Fruit fly (Drosophila melanogaster): ENCODE results near the gene CG9784.
A peak's percentile ranks its signal among the peaks of the same experiment; 100 is the strongest.

The CG9784 gene

DNA sequence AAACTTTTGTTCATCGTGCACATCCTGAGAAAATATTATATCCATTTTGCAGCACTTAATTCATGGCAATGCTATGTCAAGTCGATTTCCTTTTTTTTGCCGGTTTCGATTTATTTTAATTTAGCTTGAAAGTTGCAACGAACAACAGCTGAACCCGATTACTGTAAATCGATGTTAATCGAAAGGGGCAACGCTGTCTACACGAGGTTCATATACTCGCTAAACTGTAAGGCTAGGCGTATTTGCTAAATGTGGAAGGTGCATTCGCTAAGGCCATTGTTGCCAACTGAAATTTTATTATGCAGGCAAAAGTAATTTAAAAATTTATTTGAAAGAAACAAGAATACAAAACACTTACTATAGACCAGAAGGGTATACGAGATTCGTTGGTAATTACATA lies 51.6 kb downstream of the CG9784 start, which contains the start of gene CG9902 (continued):
- no peak for TF ChIP-seq ro (GFP tag; IDR thresholded peaks at IDR 0.05)
- no peak for TF ChIP-seq sd (tag; optimal IDR thresholded peaks at IDR 0.05)
- peak; percentile 56 for TF ChIP-seq CG17829 (tag; optimal IDR thresholded peaks at IDR 0.05)
- peak; percentile 83 for TF ChIP-seq Lhr (GFP tag; optimal IDR thresholded peaks at IDR 0.05)
- TF ChIP-seq Bgb (GFP tag; IDR thresholded peaks at IDR 0.05; ENCODE audit: partially characterized antibody), result peak; percentile 83
- peak; percentile 3 for TF ChIP-seq CG4282 (GFP tag; optimal IDR thresholded peaks at IDR 0.05)
- TF ChIP-seq Hr39 (optimal IDR thresholded peaks at IDR 0.05), result no peak
- TF ChIP-seq CG1603 (tag; optimal IDR thresholded peaks at IDR 0.05), result peak; percentile 87
- TF ChIP-seq MESR4 (GFP tag; optimal IDR thresholded peaks at IDR 0.05), result peak; percentile 40
- TF ChIP-seq fd3F (GFP tag; optimal IDR thresholded peaks at IDR 0.05), result no peak
- no peak for TF ChIP-seq Drgx (GFP tag; IDR thresholded peaks at IDR 0.05)
- peak; percentile 85 for TF ChIP-seq amos (GFP tag; IDR thresholded peaks at IDR 0.05; ENCODE audit: partially characterized antibody)
- peak; percentile 28; the same call in 1 of the 2 replicates for TF ChIP-seq onecut (GFP tag; IDR thresholded peaks at IDR 0.05)
- peak; percentile 44 for TF ChIP-seq CG15601 (tag; optimal IDR thresholded peaks at IDR 0.05)
- peak; percentile 7 for TF ChIP-seq CG12391 (tag; optimal IDR thresholded peaks at IDR 0.05)
- peak; percentile 24 for TF ChIP-seq CG13624 (GFP tag; optimal IDR thresholded peaks at IDR 0.05)
- TF ChIP-seq CG12744 (GFP tag; optimal IDR thresholded peaks at IDR 0.05), result peak; percentile 2
- peak; percentile 45 for TF ChIP-seq CG17186 (GFP tag; optimal IDR thresholded peaks at IDR 0.05)
- peak; percentile 75 for TF ChIP-seq nerfin-2 (GFP tag; IDR thresholded peaks at IDR 0.05; ENCODE audit: partially characterized antibody)
- TF ChIP-seq stwl (tag; optimal IDR thresholded peaks at IDR 0.05), result peak; percentile 90
- TF ChIP-seq schlank (tag; optimal IDR thresholded peaks at IDR 0.05), result no peak
- TF ChIP-seq sna (GFP tag; IDR thresholded peaks at IDR 0.05; ENCODE audit: partially characterized antibody), result peak; percentile 58; the same call in 1 of the 2 replicates
- TF ChIP-seq CG7839 (tag; optimal IDR thresholded peaks at IDR 0.05), result no peak
- TF ChIP-seq CG13775 (GFP tag; optimal IDR thresholded peaks at IDR 0.05), result no peak
- peak; percentile 7 to 73 for TF ChIP-seq Pdp1 (GFP tag; optimal IDR thresholded peaks at IDR 0.05)
- TF ChIP-seq CG6813 (GFP tag; optimal IDR thresholded peaks at IDR 0.05), result no peak
- TF ChIP-seq HmgZ (tag; optimal IDR thresholded peaks at IDR 0.05), result peak; percentile 86
- TF ChIP-seq E2f2 (GFP tag; IDR thresholded peaks at IDR 0.05), result peak; percentile 84
